Worm (Caenorhabditis elegans) whole organism, midembryonic: Measurements from ENCODE around the gene C24D10.49.

Source experiments
- T22C8.4 ChIP-seq: fragments of 200-800 bp; sonication (Bioruptor generic); IDR thresholded peaks from 2 replicates; pipeline ENCODE4 v1.3.6; 2022; ENCODE audit warnings: missing genetic modification characterization, missing compliant biosample characterization
- cog-1 ChIP-seq: sonication (generic microtip); optimal IDR thresholded peaks from 2 replicates; lab custom pipeline; 2016; ENCODE audit warnings: missing genetic modification characterization, missing compliant biosample characterization
- flt-1 ChIP-seq: fragments of 200-800 bp; sonication (Bioruptor generic); IDR thresholded peaks from 2 replicates; pipeline ENCODE4 v1.3.6; 2022; ENCODE audit warnings: missing genetic modification characterization, missing compliant biosample characterization
- klf-2 ChIP-seq: fragments of 200-800 bp; sonication (Bioruptor generic); conservative IDR thresholded peaks from 2 replicates; pipeline ENCODE4 v1.3.6; 2022; ENCODE audit warnings: missing genetic modification reagents, missing genetic modification characterization, missing compliant biosample characterization
- med-1 ChIP-seq: sonication (generic microtip); optimal IDR thresholded peaks from 2 replicates; lab custom pipeline; 2017; ENCODE audit warnings: missing genetic modification characterization, mild to moderate bottlenecking, missing compliant biosample characterization, antibody characterized with exemption, missing genetic modification reagents; ENCODE audit not compliant: insufficient read depth
- ref-1 ChIP-seq: fragments of 200-800 bp; sonication (Bioruptor generic); conservative IDR thresholded peaks from 2 replicates; pipeline ENCODE4 v1.3.6; 2022; ENCODE audit warnings: missing genetic modification reagents, missing genetic modification characterization, missing compliant biosample characterization
- tab-1 ChIP-seq: fragments of 200-800 bp; sonication (Bioruptor generic); IDR thresholded peaks from 2 replicates; pipeline ENCODE4 v1.3.6; 2022; ENCODE audit warnings: missing genetic modification characterization, missing compliant biosample characterization
- ztf-23 ChIP-seq: fragments of 200-800 bp; sonication (Bioruptor generic); IDR thresholded peaks from 2 replicates; pipeline ENCODE4 v1.3.6; 2022; ENCODE audit warnings: missing genetic modification reagents, missing genetic modification characterization, missing compliant biosample characterization
- ztf-29 ChIP-seq: fragments of 200-800 bp; sonication (Bioruptor generic); IDR thresholded peaks from 2 replicates; pipeline ENCODE4 v1.3.6; 2022; ENCODE audit warnings: missing genetic modification reagents, missing genetic modification characterization, missing compliant biosample characterization

Gene C24D10.49

DNA sequence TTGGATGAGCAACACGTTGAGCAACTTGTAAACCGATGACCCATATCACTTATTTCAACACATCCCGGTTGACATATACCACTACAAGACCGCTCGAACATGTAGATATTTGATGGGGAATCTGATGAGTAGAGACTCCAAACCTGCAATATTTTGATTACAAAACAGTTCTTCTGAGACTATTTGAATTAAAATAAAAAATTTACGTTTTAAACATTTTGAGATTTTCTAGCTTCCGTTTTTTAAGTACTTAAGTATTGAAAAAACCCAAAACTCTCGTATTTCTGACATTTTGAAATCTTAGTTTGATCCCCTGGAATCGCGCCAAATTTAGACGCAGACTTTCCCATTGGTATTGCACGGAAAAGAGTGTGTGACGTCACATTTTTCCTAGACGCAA is at the start of gene C24D10.49:
Gene C24D10.49 (minus strand): TSS at position 101 of the 400 bp plus-strand sequence.
- TF ChIP-seq tab-1 (GFP tag; lab: Robert Waterston, UW) (no peak), ztf-23 (GFP tag; lab: Robert Waterston, UW) (no peak), klf-2 (no peak), ref-1 (GFP tag; lab: Robert Waterston, UW) (no peak), cog-1 (tag; lab: Kevin White, UChicago) (no peak), flt-1 (GFP tag; lab: Robert Waterston, UW) (no peak), ztf-29 (GFP tag; lab: Robert Waterston, UW) (no peak), med-1 (GFP tag; lab: Kevin White, UChicago) (no peak), T22C8.4 (GFP tag; lab: Robert Waterston, UW) (no peak)

DNA sequence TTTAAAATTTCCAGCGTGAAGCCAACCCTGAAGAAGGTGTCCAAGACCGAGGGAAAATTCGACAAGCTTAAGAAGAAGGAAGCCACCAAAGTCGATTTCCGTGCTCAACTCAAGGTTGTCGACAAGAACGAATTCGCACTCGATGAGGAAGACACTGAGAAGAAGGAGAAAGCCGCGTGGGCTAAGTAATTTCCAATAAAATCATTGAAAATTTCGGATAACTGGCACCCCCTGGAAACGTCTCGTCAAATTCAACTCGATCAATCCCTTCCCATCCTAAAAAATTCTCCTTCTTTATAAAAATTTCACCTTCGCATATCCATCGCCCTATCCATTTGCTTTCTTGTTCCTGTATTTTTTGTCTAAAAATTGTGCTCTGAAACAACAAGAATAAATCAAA is 49.6 kb upstream of the C24D10.49 start:
- TF ChIP-seq klf-2 = no peak
- TF ChIP-seq med-1 (GFP tag; lab: Kevin White, UChicago) = no peak
- no peak for TF ChIP-seq ref-1 (GFP tag; lab: Robert Waterston, UW)
- no peak for TF ChIP-seq cog-1 (tag; lab: Kevin White, UChicago)
- TF ChIP-seq T22C8.4 (GFP tag; lab: Robert Waterston, UW) = no peak
- no peak for TF ChIP-seq tab-1 (GFP tag; lab: Robert Waterston, UW)
- no peak for TF ChIP-seq flt-1 (GFP tag; lab: Robert Waterston, UW)
- no peak for TF ChIP-seq ztf-29 (GFP tag; lab: Robert Waterston, UW)
- TF ChIP-seq ztf-23 (GFP tag; lab: Robert Waterston, UW) = no peak

DNA sequence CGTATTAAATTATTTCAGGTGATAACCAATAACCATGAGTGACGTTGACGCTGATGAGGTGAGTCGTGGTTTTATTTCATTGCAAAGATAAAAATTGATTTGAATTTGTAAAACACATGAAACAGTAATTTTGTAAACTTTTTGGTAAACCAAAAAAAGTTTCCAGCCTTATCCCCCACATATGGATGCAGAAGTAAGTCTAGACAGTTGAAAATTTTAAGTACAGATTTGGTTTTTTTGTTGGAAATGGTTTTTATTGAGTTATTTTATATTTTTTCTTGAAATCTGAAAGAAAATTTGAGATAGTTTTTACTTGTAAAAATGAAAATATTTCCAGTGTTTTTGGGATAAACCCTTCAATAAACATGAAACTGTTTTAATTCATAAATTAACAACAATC is 47.4 kb upstream of the C24D10.49 start, which contains the start of gene tni-4:
Gene tni-4 (plus strand): TSS at position 19 of the 400 bp plus-strand sequence.
- TF ChIP-seq cog-1 (tag; lab: Kevin White, UChicago) = no peak
- no peak for TF ChIP-seq ref-1 (GFP tag; lab: Robert Waterston, UW)
- TF ChIP-seq tab-1 (GFP tag; lab: Robert Waterston, UW) = no peak

DNA sequence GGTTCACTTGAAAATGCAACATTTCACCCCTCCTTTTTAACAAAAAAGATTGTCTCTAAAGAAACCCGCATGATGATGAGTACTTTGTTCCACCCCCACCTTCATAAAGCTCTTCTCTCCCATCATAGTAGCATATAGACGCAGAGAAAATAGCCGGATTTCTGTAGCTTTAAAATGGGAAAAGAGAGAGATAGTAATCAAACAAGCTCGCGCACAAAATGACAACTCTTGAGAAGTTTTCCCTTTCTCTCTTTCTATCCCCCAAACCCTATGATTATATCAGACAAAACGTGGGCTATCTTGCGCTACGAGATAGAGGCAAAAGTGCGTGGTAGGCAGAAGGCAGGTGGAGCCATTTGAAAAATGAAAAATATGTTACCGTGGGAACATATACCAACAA is 45.4 kb upstream of the C24D10.49 start:
- TF ChIP-seq cog-1 (tag; lab: Kevin White, UChicago) = no peak
- TF ChIP-seq ztf-29 (GFP tag; lab: Robert Waterston, UW) = no peak
- TF ChIP-seq med-1 (GFP tag; lab: Kevin White, UChicago) = no peak
- no peak for TF ChIP-seq ref-1 (GFP tag; lab: Robert Waterston, UW)
- no peak for TF ChIP-seq ztf-23 (GFP tag; lab: Robert Waterston, UW)
- TF ChIP-seq tab-1 (GFP tag; lab: Robert Waterston, UW) = no peak
- no peak for TF ChIP-seq T22C8.4 (GFP tag; lab: Robert Waterston, UW)
- no peak for TF ChIP-seq flt-1 (GFP tag; lab: Robert Waterston, UW)
- no peak for TF ChIP-seq klf-2

DNA sequence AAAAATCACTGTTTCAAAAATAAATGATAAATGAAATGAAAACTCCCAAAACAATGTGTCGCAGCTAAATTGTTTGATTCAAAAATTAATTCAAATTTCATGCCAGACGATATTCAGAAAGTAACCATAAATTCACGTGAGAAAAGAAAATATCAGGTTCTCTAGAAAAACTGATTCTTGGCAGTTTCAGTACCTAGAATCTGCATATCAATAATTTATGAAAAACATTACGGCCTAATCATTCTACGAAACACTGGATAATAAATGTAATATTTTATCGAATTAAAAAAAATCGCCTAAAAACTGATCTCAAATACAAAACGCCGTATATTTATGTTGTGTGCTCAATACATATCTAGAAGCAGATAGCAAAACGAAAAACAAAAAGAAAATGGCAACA is 43.7 kb upstream of the C24D10.49 start:
- no peak for TF ChIP-seq ref-1 (GFP tag; lab: Robert Waterston, UW)
- no peak for TF ChIP-seq T22C8.4 (GFP tag; lab: Robert Waterston, UW)
- TF ChIP-seq ztf-23 (GFP tag; lab: Robert Waterston, UW) = no peak
- TF ChIP-seq med-1 (GFP tag; lab: Kevin White, UChicago) = no peak
- TF ChIP-seq flt-1 (GFP tag; lab: Robert Waterston, UW) = no peak
- no peak for TF ChIP-seq tab-1 (GFP tag; lab: Robert Waterston, UW)
- no peak for TF ChIP-seq klf-2
- TF ChIP-seq ztf-29 (GFP tag; lab: Robert Waterston, UW) = no peak
- TF ChIP-seq cog-1 (tag; lab: Kevin White, UChicago) = no peak

DNA sequence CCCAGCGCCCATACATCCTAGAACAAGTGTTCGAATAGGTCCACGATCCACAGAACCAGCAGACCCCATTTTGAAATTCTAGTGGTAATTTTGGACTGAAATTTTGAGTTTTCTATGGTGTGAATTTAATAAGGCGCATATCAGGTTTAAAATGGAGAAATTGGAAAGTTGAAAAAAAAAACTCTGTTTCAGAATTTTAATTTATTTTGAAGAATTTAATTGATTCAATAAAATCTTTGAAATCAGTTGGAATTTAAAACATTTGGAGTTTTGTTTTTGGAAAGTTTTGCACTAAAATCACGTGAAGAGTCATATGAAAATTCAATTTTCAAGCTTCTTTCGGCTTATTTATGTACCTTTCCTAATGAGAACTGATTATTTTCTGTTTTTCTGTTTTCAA is 38.4 kb upstream of the C24D10.49 start, which contains the start of gene gpa-18:
Gene gpa-18 (minus strand): TSS at position 101 of the 400 bp plus-strand sequence.
- no peak for TF ChIP-seq ztf-23 (GFP tag; lab: Robert Waterston, UW)
- no peak for TF ChIP-seq tab-1 (GFP tag; lab: Robert Waterston, UW)
- TF ChIP-seq ref-1 (GFP tag; lab: Robert Waterston, UW) = no peak
- TF ChIP-seq flt-1 (GFP tag; lab: Robert Waterston, UW) = no peak
- no peak for TF ChIP-seq med-1 (GFP tag; lab: Kevin White, UChicago)
- no peak for TF ChIP-seq klf-2
- TF ChIP-seq T22C8.4 (GFP tag; lab: Robert Waterston, UW) = no peak

DNA sequence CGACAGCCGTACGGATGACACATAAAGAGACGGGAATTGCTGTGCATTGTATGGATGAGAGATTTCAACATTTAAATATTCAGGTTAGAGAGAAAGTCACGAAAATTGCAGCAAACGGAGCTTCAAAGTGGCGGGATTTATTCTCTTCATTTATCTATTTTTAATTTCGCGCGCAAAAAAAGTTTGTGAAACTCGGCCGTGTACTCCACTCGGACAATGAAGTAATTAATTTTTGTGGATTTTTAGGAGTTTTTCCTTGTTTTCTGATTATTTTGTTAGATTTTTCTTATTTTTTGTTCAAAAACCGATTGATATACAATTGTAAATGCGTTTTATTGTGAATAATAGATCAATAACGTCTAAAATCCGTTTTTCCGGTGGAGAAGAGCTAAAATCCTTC is 30.9 kb upstream of the C24D10.49 start:
- TF ChIP-seq flt-1 (GFP tag; lab: Robert Waterston, UW) (no peak), klf-2 (no peak), cog-1 (tag; lab: Kevin White, UChicago) (no peak), tab-1 (GFP tag; lab: Robert Waterston, UW) (no peak), T22C8.4 (GFP tag; lab: Robert Waterston, UW) (no peak)

DNA sequence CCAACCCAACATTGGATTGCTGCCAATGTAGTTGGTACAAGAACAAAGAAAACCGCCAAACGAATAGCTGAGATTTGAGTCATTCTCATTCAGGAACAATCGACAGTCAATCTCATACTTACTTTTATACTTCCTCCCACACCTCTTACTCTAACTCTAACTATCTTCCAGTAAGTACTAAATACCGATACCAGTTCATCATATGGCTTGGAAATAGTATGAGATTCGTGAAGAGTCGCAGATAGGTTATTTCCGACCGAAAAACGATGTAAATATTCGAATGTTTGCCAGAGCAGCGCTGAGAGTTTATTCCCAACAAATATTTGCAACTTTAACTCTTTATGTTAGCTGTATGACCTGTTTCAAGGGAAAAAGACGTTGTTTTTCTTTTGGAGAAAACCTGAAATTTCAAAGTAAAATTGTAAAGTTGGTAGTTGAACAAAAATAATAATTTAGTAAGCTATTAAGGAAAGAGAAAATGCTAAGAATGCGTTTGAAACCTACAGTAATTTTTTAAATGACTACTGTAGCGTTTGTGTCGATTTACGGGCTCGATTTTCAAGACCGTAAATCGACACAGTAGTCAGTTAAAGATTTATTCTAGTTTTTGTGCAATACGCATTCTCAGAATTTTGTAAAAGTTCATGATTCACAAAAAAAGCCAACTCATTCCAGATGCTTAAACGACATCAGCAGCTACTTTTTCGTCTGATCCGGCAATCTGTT is 29.5 kb upstream of the C24D10.49 start, which contains the start of the genes W03F8.6 and mtrf-1L:
Gene W03F8.6 (minus strand): TSS at position 101 of the 726 bp plus-strand sequence.
Gene mtrf-1L (plus strand): TSS at position 676 of the 726 bp plus-strand sequence.
- TF ChIP-seq tab-1 (GFP tag; lab: Robert Waterston, UW) = no peak
- TF ChIP-seq flt-1 (GFP tag; lab: Robert Waterston, UW) = no peak
- TF ChIP-seq ztf-23 (GFP tag; lab: Robert Waterston, UW) = no peak

DNA sequence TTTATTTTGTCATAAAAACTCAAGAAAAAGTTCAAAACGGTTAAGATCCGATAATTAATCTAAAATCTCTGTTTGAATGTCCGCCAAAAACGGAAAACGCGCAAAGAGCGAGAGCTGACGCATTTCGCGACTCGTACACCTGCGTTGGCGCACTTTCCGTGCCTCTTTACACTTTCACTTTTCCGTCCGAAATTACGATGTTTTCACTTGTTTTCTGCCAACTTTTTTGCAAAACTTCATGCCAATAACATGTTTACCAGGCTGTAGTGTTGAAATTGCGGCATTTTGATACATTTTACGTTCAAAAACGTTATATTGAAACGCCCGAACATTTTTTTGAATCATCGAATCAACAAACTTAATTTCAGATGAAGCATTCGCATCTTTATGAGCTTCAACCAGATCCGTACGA is 26.6 kb upstream of the C24D10.49 start, which contains the start of gene W03F8.4:
Gene W03F8.4 (plus strand): TSS at position 369 of the 412 bp plus-strand sequence.
- no peak for TF ChIP-seq klf-2
- TF ChIP-seq ztf-29 (GFP tag; lab: Robert Waterston, UW) = no peak
- peak; percentile 87 for TF ChIP-seq cog-1 (tag; lab: Kevin White, UChicago)
- peak; percentile 87 for TF ChIP-seq flt-1 (GFP tag; lab: Robert Waterston, UW)
- TF ChIP-seq ztf-23 (GFP tag; lab: Robert Waterston, UW) = peak; percentile 82; the same call in 1 of the 2 replicates
- 0 out of 2 replicates have a peak, but pooled peaks have one; percentile 25 for TF ChIP-seq ref-1 (GFP tag; lab: Robert Waterston, UW)
- TF ChIP-seq med-1 (GFP tag; lab: Kevin White, UChicago) = peak; percentile 16
- TF ChIP-seq T22C8.4 (GFP tag; lab: Robert Waterston, UW) = no peak
- peak; percentile 70; the same call in 1 of the 2 replicates for TF ChIP-seq tab-1 (GFP tag; lab: Robert Waterston, UW)
